Fruit fly (Drosophila melanogaster) whole organism, prepupa: Measurements from ENCODE around the gene Spn31A.

Experiments used
- Blimp-1 ChIP-seq: fragments of 200-800 bp; sonication (Bioruptor generic); optimal IDR thresholded peaks from 3 replicates; lab custom pipeline; 2017; ENCODE audit warnings: missing biosample characterization, missing genetic modification characterization, mild to moderate bottlenecking, moderate library complexity, missing genetic modification reagents
- CG10631 ChIP-seq: fragments of 200-800 bp; sonication (Bioruptor generic); optimal IDR thresholded peaks from 2 replicates; lab custom pipeline; 2016; ENCODE audit warnings: missing biosample characterization, missing genetic modification characterization
- CG10669 ChIP-seq: fragments of 200-800 bp; sonication (Bioruptor generic); optimal IDR thresholded peaks from 3 replicates; lab custom pipeline; 2018; ENCODE audit warnings: missing biosample characterization, mild to moderate bottlenecking, missing genetic modification characterization, moderate library complexity
- CG11294 ChIP-seq: fragments of 200-800 bp; sonication (Bioruptor generic); IDR thresholded peaks from 2 replicates; pipeline ENCODE4 v1.3.6; 2022; ENCODE audit warnings: missing biosample characterization, missing genetic modification characterization
- CG11762 ChIP-seq: fragments of 200-800 bp; sonication (Bioruptor generic); optimal IDR thresholded peaks from 3 replicates; lab custom pipeline; 2016; ENCODE audit warnings: missing biosample characterization, missing genetic modification characterization; ENCODE audit not compliant: insufficient read depth
- CG11902 ChIP-seq: fragments of 200-800 bp; sonication (Bioruptor generic); optimal IDR thresholded peaks from 3 replicates; lab custom pipeline; 2016; ENCODE audit warnings: missing biosample characterization, missing genetic modification characterization
- CG15336 ChIP-seq: fragments of 200-800 bp; sonication (Bioruptor generic); IDR thresholded peaks from 2 replicates; pipeline ENCODE4 v1.3.6; 2022; ENCODE audit warnings: missing biosample characterization, missing genetic modification characterization
- CG1621 ChIP-seq: fragments of 200-800 bp; sonication (Bioruptor generic); optimal IDR thresholded peaks from 3 replicates; lab custom pipeline; 2018; ENCODE audit warnings: missing biosample characterization, mild to moderate bottlenecking, missing genetic modification characterization
- CG16779 ChIP-seq: fragments of 200-800 bp; sonication (Bioruptor generic); optimal IDR thresholded peaks from 3 replicates; lab custom pipeline; 2017; ENCODE audit warnings: missing biosample characterization, mild to moderate bottlenecking, missing genetic modification characterization
- CG3032 ChIP-seq: fragments of 200-800 bp; optimal IDR thresholded peaks from 2 replicates; lab custom pipeline; 2019; ENCODE audit warnings: missing biosample characterization, mild to moderate bottlenecking, missing genetic modification characterization, moderate library complexity
- CG31627 ChIP-seq: fragments of 200-800 bp; sonication (Bioruptor generic); optimal IDR thresholded peaks from 3 replicates; lab custom pipeline; 2016; ENCODE audit warnings: missing biosample characterization, missing genetic modification characterization
- CG32006 ChIP-seq: fragments of 200-800 bp; sonication (Bioruptor generic); optimal IDR thresholded peaks from 3 replicates; lab custom pipeline; 2017; ENCODE audit warnings: missing biosample characterization, mild to moderate bottlenecking, missing genetic modification characterization
- CG34406 ChIP-seq: fragments of 200-800 bp; sonication (Bioruptor generic); optimal IDR thresholded peaks from 3 replicates; lab custom pipeline; 2016; ENCODE audit warnings: missing biosample characterization, missing genetic modification characterization
- CG3919 ChIP-seq: fragments of 200-800 bp; sonication (Bioruptor generic); optimal IDR thresholded peaks from 3 replicates; lab custom pipeline; 2016; ENCODE audit warnings: missing biosample characterization, missing genetic modification characterization
- CG4318 ChIP-seq: fragments of 200-800 bp; sonication (Bioruptor generic); optimal IDR thresholded peaks from 3 replicates; lab custom pipeline; 2017; ENCODE audit warnings: missing biosample characterization, mild to moderate bottlenecking, missing genetic modification characterization
- CG6163 ChIP-seq: fragments of 200-800 bp; sonication (Bioruptor generic); IDR thresholded peaks from 3 replicates; pipeline ENCODE4 v1.3.6; 2022; ENCODE audit warnings: missing biosample characterization, missing genetic modification characterization
- CG6276 ChIP-seq: fragments of 200-800 bp; sonication (Bioruptor generic); optimal IDR thresholded peaks from 2 replicates; lab custom pipeline; 2017; ENCODE audit warnings: missing biosample characterization, mild to moderate bottlenecking, missing genetic modification characterization
- CG6792 ChIP-seq: fragments of 200-800 bp; sonication (Bioruptor generic); optimal IDR thresholded peaks from 3 replicates; lab custom pipeline; 2016; ENCODE audit warnings: missing biosample characterization, missing genetic modification characterization
- CG6808 ChIP-seq: fragments of 200-800 bp; sonication (Bioruptor generic); optimal IDR thresholded peaks from 3 replicates; lab custom pipeline; 2017; ENCODE audit warnings: missing biosample characterization, missing genetic modification characterization, mild to moderate bottlenecking, moderate library complexity, missing genetic modification reagents
- CG7368 ChIP-seq: fragments of 200-800 bp; sonication (Bioruptor generic); optimal IDR thresholded peaks from 3 replicates; lab custom pipeline; 2016; ENCODE audit warnings: missing biosample characterization, missing genetic modification characterization
- CG8119 ChIP-seq: fragments of 200-800 bp; sonication (Bioruptor generic); IDR thresholded peaks from 3 replicates; pipeline ENCODE4 v1.3.6; 2022; ENCODE audit warnings: missing biosample characterization, missing genetic modification characterization
- CG8319 ChIP-seq: fragments of 200-800 bp; sonication (Bioruptor generic); optimal IDR thresholded peaks from 3 replicates; lab custom pipeline; 2016; ENCODE audit warnings: missing biosample characterization, missing genetic modification characterization
- Eip75B ChIP-seq: fragments of 200-800 bp; sonication (Bioruptor generic); optimal IDR thresholded peaks from 3 replicates; lab custom pipeline; 2016; ENCODE audit warnings: missing biosample characterization, missing genetic modification characterization
- Eip93F ChIP-seq: fragments of 200-800 bp; sonication (Bioruptor generic); optimal IDR thresholded peaks from 2 replicates; lab custom pipeline; 2016; ENCODE audit warnings: missing biosample characterization, mild to moderate bottlenecking, missing genetic modification characterization
- Ets21C ChIP-seq: fragments of 200-800 bp; sonication (Bioruptor generic); optimal IDR thresholded peaks from 3 replicates; lab custom pipeline; 2016; ENCODE audit warnings: missing biosample characterization, missing genetic modification characterization
- Ets96B ChIP-seq: fragments of 200-800 bp; optimal IDR thresholded peaks from 2 replicates; lab custom pipeline; 2019; ENCODE audit warnings: missing biosample characterization, mild to moderate bottlenecking, missing genetic modification characterization, moderate library complexity
- Hr38 ChIP-seq: sonication (Bioruptor generic); optimal IDR thresholded peaks from 2 replicates; lab custom pipeline; 2016; ENCODE audit warnings: missing biosample characterization, missing genetic modification characterization
- Hr4 ChIP-seq: fragments of 200-800 bp; sonication (Bioruptor generic); optimal IDR thresholded peaks from 3 replicates; lab custom pipeline; 2016; ENCODE audit warnings: missing biosample characterization, missing genetic modification characterization
- Lpt ChIP-seq: fragments of 200-800 bp; sonication (Bioruptor generic); optimal IDR thresholded peaks from 3 replicates; lab custom pipeline; 2016; ENCODE audit warnings: missing biosample characterization, missing genetic modification characterization
- OdsH ChIP-seq: fragments of 200-800 bp; sonication (Bioruptor generic); optimal IDR thresholded peaks from 3 replicates; lab custom pipeline; 2016; ENCODE audit warnings: missing biosample characterization, missing genetic modification characterization
- Smox ChIP-seq: fragments of 200-800 bp; sonication (Bioruptor generic); optimal IDR thresholded peaks from 3 replicates; lab custom pipeline; 2016; ENCODE audit warnings: missing biosample characterization, missing genetic modification characterization
- Sox102F ChIP-seq: fragments of 200-800 bp; sonication (Bioruptor generic); optimal IDR thresholded peaks from 2 replicates; lab custom pipeline; 2016; ENCODE audit warnings: missing biosample characterization, mild to moderate bottlenecking, missing genetic modification characterization
- achi ChIP-seq: fragments of 200-800 bp; sonication (Bioruptor generic); optimal IDR thresholded peaks from 3 replicates; lab custom pipeline; 2016; ENCODE audit warnings: missing biosample characterization, missing genetic modification characterization
- acj6 ChIP-seq: fragments of 200-800 bp; sonication (Bioruptor generic); optimal IDR thresholded peaks from 3 replicates; lab custom pipeline; 2016; ENCODE audit warnings: missing biosample characterization, missing genetic modification characterization
- dac ChIP-seq: fragments of 200-800 bp; sonication (Bioruptor generic); optimal IDR thresholded peaks from 2 replicates; lab custom pipeline; 2017; ENCODE audit warnings: missing biosample characterization, mild to moderate bottlenecking, missing genetic modification characterization
- dsx ChIP-seq: fragments of 200-800 bp; optimal IDR thresholded peaks from 3 replicates; lab custom pipeline; 2019; ENCODE audit warnings: missing biosample characterization, mild to moderate bottlenecking, missing genetic modification characterization, moderate library complexity; ENCODE audit not compliant: poor library complexity, severe bottlenecking
- eg ChIP-seq: fragments of 200-800 bp; sonication (Bioruptor generic); IDR thresholded peaks from 3 replicates; pipeline ENCODE4 v1.3.6; 2022; ENCODE audit warnings: missing biosample characterization, missing genetic modification characterization
- esn ChIP-seq: fragments of 200-800 bp; sonication (Bioruptor generic); optimal IDR thresholded peaks from 2 replicates; lab custom pipeline; 2016; ENCODE audit warnings: missing biosample characterization, mild to moderate bottlenecking, missing genetic modification characterization, moderate library complexity
- fd59A ChIP-seq: fragments of 200-800 bp; sonication (Bioruptor generic); optimal IDR thresholded peaks from 2 replicates; lab custom pipeline; 2017; ENCODE audit warnings: missing biosample characterization, mild to moderate bottlenecking, missing genetic modification characterization, missing genetic modification reagents
- fd85E ChIP-seq: fragments of 200-800 bp; sonication (Bioruptor generic); optimal IDR thresholded peaks from 3 replicates; lab custom pipeline; 2016; ENCODE audit warnings: missing biosample characterization, missing genetic modification characterization
- fkh ChIP-seq: fragments of 200-800 bp; sonication (Bioruptor generic); optimal IDR thresholded peaks from 3 replicates; lab custom pipeline; 2017; ENCODE audit warnings: missing biosample characterization, mild to moderate bottlenecking, missing genetic modification characterization, moderate library complexity
- lz ChIP-seq: fragments of 200-800 bp; sonication (Bioruptor generic); optimal IDR thresholded peaks from 3 replicates; lab custom pipeline; 2016; ENCODE audit warnings: missing biosample characterization, missing genetic modification characterization
- net ChIP-seq: fragments of 200-800 bp; sonication (Bioruptor generic); optimal IDR thresholded peaks from 3 replicates; lab custom pipeline; 2016; ENCODE audit warnings: missing biosample characterization, missing genetic modification characterization
- salr ChIP-seq, 2 experiments: fragments of 200-800 bp; sonication (Bioruptor generic); optimal IDR thresholded peaks; 3 replicates each; lab custom pipeline; 2016 to 2018; ENCODE audit warnings: missing biosample characterization in 2 of 2, missing genetic modification characterization in 2 of 2, mild to moderate bottlenecking in 1 of 2
- spab ChIP-seq: fragments of 200-800 bp; sonication (Bioruptor generic); optimal IDR thresholded peaks from 2 replicates; lab custom pipeline; 2017; ENCODE audit warnings: missing biosample characterization, mild to moderate bottlenecking, missing genetic modification characterization, missing genetic modification reagents
- ss ChIP-seq, 2 experiments: fragments of 200-800 bp; sonication (Bioruptor generic); optimal IDR thresholded peaks; 2 replicates in 1 of 2; 3 replicates in 1 of 2; lab custom pipeline; 2017 to 2018; ENCODE audit warnings: mild to moderate bottlenecking in 2 of 2, missing biosample characterization in 2 of 2, missing genetic modification characterization in 2 of 2, moderate library complexity in 1 of 2
- topi ChIP-seq: fragments of 200-800 bp; sonication (Bioruptor generic); optimal IDR thresholded peaks from 3 replicates; lab custom pipeline; 2016; ENCODE audit warnings: missing biosample characterization, missing genetic modification characterization

Spn31A gene

DNA sequence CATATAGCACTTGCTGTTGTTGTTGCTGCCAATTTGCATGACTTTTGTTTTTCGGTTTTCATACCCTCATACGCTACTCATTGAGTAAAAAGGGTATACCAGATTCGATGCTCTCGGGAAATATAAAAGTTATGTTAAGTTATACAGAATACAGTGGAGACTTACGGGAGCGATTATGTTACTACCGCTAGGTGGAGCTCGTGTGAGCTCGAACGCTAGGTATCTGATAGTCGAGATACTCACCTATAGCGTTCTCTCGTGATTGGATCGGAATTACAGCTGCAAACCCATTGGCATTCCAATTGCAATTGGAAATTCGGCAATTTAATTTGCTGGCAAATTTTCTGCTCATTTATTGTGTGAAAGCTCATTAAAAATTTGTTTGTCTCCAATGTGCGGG is 27.2 kb upstream of the Spn31A start (continued):
- TF ChIP-seq salr (GFP tag; optimal IDR thresholded peaks at IDR 0.05; lab: Kevin White, UChicago) (no peak), dac (no peak), Ets96B (tag; lab: Kevin White, UChicago) (no peak), net (GFP tag; lab: Kevin White, UChicago) (peak; percentile 7), Blimp-1 (GFP tag; lab: Kevin White, UChicago) (no peak), esn (no peak), CG6163 (GFP tag; lab: Robert Waterston, UW) (no peak; the same call in 2 of the 3 replicates), CG31627 (GFP tag; lab: Kevin White, UChicago) (no peak), CG4318 (GFP tag; lab: Kevin White, UChicago) (peak; percentile 12), acj6 (GFP tag; lab: Kevin White, UChicago) (no peak), CG16779 (no peak), CG1621 (tag; lab: Kevin White, UChicago) (no peak), fd59A (GFP tag; lab: Kevin White, UChicago) (no peak), CG6792 (GFP tag; lab: Kevin White, UChicago) (no peak), ss (GFP tag; optimal IDR thresholded peaks at IDR 0.05; lab: Kevin White, UChicago) (no peak), Eip75B (no peak), CG11294 (GFP tag; lab: Robert Waterston, UW) (peak; percentile 43; the same call in 1 of the 2 replicates), CG6276 (no peak), spab (no peak), fd85E (GFP tag; lab: Kevin White, UChicago) (no peak), achi (GFP tag; lab: Kevin White, UChicago) (no peak), Hr38 (no peak), Sox102F (no peak), CG10631 (GFP tag; lab: Kevin White, UChicago) (no peak), CG11762 (GFP tag; lab: Kevin White, UChicago) (no peak), CG7368 (GFP tag; lab: Kevin White, UChicago) (no peak), CG34406 (GFP tag; lab: Kevin White, UChicago) (no peak), eg (GFP tag; lab: Robert Waterston, UW) (peak; percentile 46; the same call in 2 of the 3 replicates), CG15336 (GFP tag; lab: Robert Waterston, UW) (peak; percentile 42; the same call in 1 of the 2 replicates), CG11902 (no peak), topi (GFP tag; lab: Kevin White, UChicago) (no peak), CG8319 (GFP tag; lab: Kevin White, UChicago) (no peak), CG8119 (GFP tag; lab: Robert Waterston, UW) (no peak), Eip93F (GFP tag; lab: Kevin White, UChicago) (no peak), dsx (no peak), fkh (GFP tag; lab: Kevin White, UChicago) (no peak), CG6808 (no peak), CG3919 (no peak)

DNA sequence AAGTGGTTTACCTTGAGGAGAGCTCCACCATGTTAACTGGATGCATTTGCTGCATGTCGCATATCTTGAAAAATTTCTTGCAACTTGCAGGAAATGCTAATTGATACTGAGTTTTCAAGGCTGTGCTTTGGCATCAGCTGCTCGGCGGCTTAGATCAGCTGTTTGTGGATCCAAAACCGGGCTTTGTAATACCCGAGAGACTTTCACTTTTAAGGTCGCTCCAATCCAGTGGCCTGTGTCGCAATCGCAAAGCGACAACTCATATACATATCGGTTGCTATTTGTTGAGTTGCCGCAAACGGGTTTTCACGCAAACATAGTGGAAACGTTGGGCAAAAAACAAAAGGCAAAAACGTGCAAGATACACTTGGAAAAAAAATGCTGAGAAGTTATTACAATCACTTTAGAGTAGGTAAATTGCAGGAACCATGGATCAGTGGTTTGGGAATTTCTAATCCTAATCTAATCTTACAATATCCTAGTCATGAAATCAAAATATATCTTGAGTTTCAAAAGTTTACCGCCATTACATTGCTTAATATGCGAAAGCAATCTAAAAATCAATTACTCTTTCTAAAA is 24.7 kb upstream of the Spn31A start:
- TF ChIP-seq CG8119 (GFP tag; lab: Robert Waterston, UW) (peak; percentile 68), OdsH (GFP tag; lab: Kevin White, UChicago) (peak; percentile 48), CG10669 (GFP tag; lab: Kevin White, UChicago) (peak; percentile 42), CG4318 (GFP tag; lab: Kevin White, UChicago) (peak; percentile 4), ss (GFP tag; optimal IDR thresholded peaks at IDR 0.05; lab: Kevin White, UChicago) (no peak), Hr4 (GFP tag; lab: Kevin White, UChicago) (peak; percentile 63), Eip93F (GFP tag; lab: Kevin White, UChicago) (no peak), lz (no peak), Lpt (GFP tag; lab: Kevin White, UChicago) (peak; percentile 33), Blimp-1 (GFP tag; lab: Kevin White, UChicago) (peak; percentile 61), dac (peak; percentile 10), Smox (no peak), CG6163 (GFP tag; lab: Robert Waterston, UW) (peak; percentile 46; the same call in 1 of the 3 replicates), dsx (no peak), CG6792 (GFP tag; lab: Kevin White, UChicago) (peak; percentile 17), CG6276 (peak; percentile 36), eg (GFP tag; lab: Robert Waterston, UW) (peak; percentile 53; the same call in 2 of the 3 replicates), spab (no peak), fkh (GFP tag; lab: Kevin White, UChicago) (no peak), Ets21C (GFP tag; lab: Kevin White, UChicago) (no peak), CG3032 (peak; percentile 16), fd59A (GFP tag; lab: Kevin White, UChicago) (peak; percentile 10), CG3919 (peak; percentile 26), CG32006 (GFP tag; lab: Kevin White, UChicago) (peak; percentile 58), CG34406 (GFP tag; lab: Kevin White, UChicago) (peak; percentile 37), acj6 (GFP tag; lab: Kevin White, UChicago) (peak; percentile 17), Ets96B (tag; lab: Kevin White, UChicago) (peak; percentile 6), Hr38 (no peak)
